Worm (Caenorhabditis elegans) whole organism, L1 larva: Measurements from ENCODE around the gene C03H5.4.

Source experiments
- C16A3.4 ChIP-seq: fragments of 150-350 bp; optimal IDR thresholded peaks from 2 replicates; lab custom pipeline; 2014; ENCODE audit warnings: missing biosample characterization, missing genetic modification characterization
- F16B12.6 ChIP-seq: fragments of 150-350 bp; optimal IDR thresholded peaks from 2 replicates; lab custom pipeline; 2014; ENCODE audit warnings: missing biosample characterization, missing genetic modification characterization
- alr-1 ChIP-seq: fragments of 200-800 bp; sonication (Bioruptor generic); optimal IDR thresholded peaks from 2 replicates; lab custom pipeline; 2018; ENCODE audit warnings: borderline replicate concordance, mild to moderate bottlenecking, missing genetic modification characterization, missing compliant biosample characterization
- ama-1 ChIP-seq: fragments of 150-350 bp; optimal IDR thresholded peaks from 2 replicates; lab custom pipeline; 2014
- blmp-1 ChIP-seq: fragments of 150-350 bp; optimal IDR thresholded peaks from 2 replicates; lab custom pipeline; 2014; ENCODE audit warnings: missing biosample characterization, missing genetic modification characterization
- ceh-63 ChIP-seq: fragments of 200-800 bp; sonication (Bioruptor generic); optimal IDR thresholded peaks from 2 replicates; lab custom pipeline; 2018; ENCODE audit warnings: mild to moderate bottlenecking, missing genetic modification characterization, missing compliant biosample characterization
- ceh-88 ChIP-seq: fragments of 200-800 bp; sonication (Bioruptor generic); IDR thresholded peaks from 2 replicates; pipeline ENCODE4 v1.3.6; 2022; ENCODE audit warnings: missing genetic modification characterization, missing compliant biosample characterization
- dpl-1 ChIP-seq, 3 experiments: fragments of 150-350 bp in 2 of 3; sonication (generic microtip) in 1 of 3; optimal IDR thresholded peaks; 2 replicates each; lab custom pipeline; 2014 to 2017; ENCODE audit warnings: missing biosample characterization in 3 of 3, missing genetic modification characterization in 3 of 3, missing genetic modification reagents in 3 of 3
- efl-1 ChIP-seq, 4 experiments: fragments of 150-350 bp; optimal IDR thresholded peaks in 3 of 4; peaks in 1 of 4; 1 replicate in 1 of 4; 2 replicates in 3 of 4; lab custom pipeline; 2014; ENCODE audit warnings: missing biosample characterization in 2 of 4, missing genetic modification characterization in 2 of 4, missing genetic modification reagents in 2 of 4
- efl-3 ChIP-seq: fragments of 200-800 bp; sonication (Bioruptor generic); optimal IDR thresholded peaks from 2 replicates; lab custom pipeline; 2018; ENCODE audit warnings: mild to moderate bottlenecking, missing genetic modification characterization, missing compliant biosample characterization
- egl-13 ChIP-seq: sonication (generic microtip); optimal IDR thresholded peaks from 2 replicates; lab custom pipeline; 2016; ENCODE audit warnings: missing genotype, missing genetic modification reagents, missing genetic modification characterization, missing compliant biosample characterization
- elt-2 ChIP-seq: sonication (generic microtip); optimal IDR thresholded peaks from 2 replicates; lab custom pipeline; 2016; ENCODE audit warnings: missing genetic modification characterization, mild to moderate bottlenecking, inconsistent platforms, missing compliant biosample characterization, missing genetic modification reagents
- elt-3 ChIP-seq, 6 experiments: fragments of 150-350 bp in 1 of 6; sonication (generic microtip); optimal IDR thresholded peaks; 2 replicates each; lab custom pipeline; 2017 to 2018; ENCODE audit warnings: missing biosample characterization in 6 of 6, missing genetic modification characterization in 6 of 6, inconsistent platforms in 1 of 6
- fkh-8 ChIP-seq: sonication (generic microtip); optimal IDR thresholded peaks from 2 replicates; lab custom pipeline; 2016; ENCODE audit warnings: mild to moderate bottlenecking, missing genetic modification characterization, missing compliant biosample characterization
- fos-1 ChIP-seq: fragments of 150-350 bp; optimal IDR thresholded peaks from 2 replicates; lab custom pipeline; 2014; ENCODE audit warnings: missing biosample characterization, missing genetic modification characterization
- isw-1 ChIP-seq: fragments of 200-800 bp; sonication (Bioruptor generic); IDR thresholded peaks from 2 replicates; pipeline ENCODE4 v1.3.6; 2022; ENCODE audit warnings: missing genetic modification characterization, missing compliant biosample characterization
- jun-1 ChIP-seq: fragments of 150-350 bp; optimal IDR thresholded peaks from 2 replicates; lab custom pipeline; 2014; ENCODE audit warnings: missing biosample characterization, missing genetic modification reagents, missing genetic modification characterization
- lin-14 ChIP-seq: fragments of 200-800 bp; sonication (Bioruptor generic); optimal IDR thresholded peaks from 2 replicates; lab custom pipeline; 2018; ENCODE audit warnings: mild to moderate bottlenecking, missing genetic modification characterization, moderate library complexity, missing compliant biosample characterization
- lir-3 ChIP-seq: sonication (generic microtip); optimal IDR thresholded peaks from 2 replicates; lab custom pipeline; 2016; ENCODE audit warnings: mild to moderate bottlenecking, missing genetic modification characterization, moderate library complexity, missing compliant biosample characterization; ENCODE audit not compliant: poor library complexity
- nhr-19 ChIP-seq: fragments of 200-800 bp; sonication (Bioruptor generic); conservative IDR thresholded peaks from 2 replicates; pipeline ENCODE4 v1.3.6; 2022; ENCODE audit warnings: missing genetic modification characterization, missing compliant biosample characterization
- nhr-47 ChIP-seq: sonication (generic microtip); optimal IDR thresholded peaks from 2 replicates; lab custom pipeline; 2016; ENCODE audit warnings: mild to moderate bottlenecking, missing genetic modification characterization, moderate library complexity, missing compliant biosample characterization
- nhr-71 ChIP-seq: sonication (generic microtip); optimal IDR thresholded peaks from 2 replicates; lab custom pipeline; 2016; ENCODE audit warnings: mild to moderate bottlenecking, missing genetic modification characterization, moderate library complexity, missing compliant biosample characterization
- nhr-76 ChIP-seq: sonication (generic microtip); optimal IDR thresholded peaks from 2 replicates; lab custom pipeline; 2017; ENCODE audit warnings: missing biosample characterization, missing genetic modification characterization
- nhr-85 ChIP-seq: sonication (generic microtip); peaks from one replicate; lab custom pipeline; 2016; ENCODE audit warnings: missing genetic modification characterization, inconsistent platforms, missing compliant biosample characterization
- pag-3 ChIP-seq: sonication (generic microtip); optimal IDR thresholded peaks from 2 replicates; lab custom pipeline; 2017; ENCODE audit warnings: missing genetic modification characterization, mild to moderate bottlenecking, missing compliant biosample characterization, antibody characterized with exemption, borderline replicate concordance; ENCODE audit not compliant: insufficient read depth
- rnt-1 ChIP-seq: sonication (generic microtip); optimal IDR thresholded peaks from 2 replicates; lab custom pipeline; 2016; ENCODE audit warnings: mild to moderate bottlenecking, missing genetic modification characterization, moderate library complexity, missing compliant biosample characterization
- snu-23 ChIP-seq: sonication (generic microtip); optimal IDR thresholded peaks from 2 replicates; lab custom pipeline; 2016; ENCODE audit warnings: missing genetic modification characterization, missing compliant biosample characterization
- sptf-1 ChIP-seq: fragments of 150-350 bp; optimal IDR thresholded peaks from 2 replicates; lab custom pipeline; 2014; ENCODE audit warnings: missing biosample characterization, missing genetic modification characterization
- unc-62 ChIP-seq: fragments of 150-350 bp; optimal IDR thresholded peaks from 2 replicates; lab custom pipeline; 2014; ENCODE audit warnings: missing biosample characterization, missing genetic modification reagents, missing genetic modification characterization
- unc-86 ChIP-seq: sonication (generic microtip); optimal IDR thresholded peaks from 2 replicates; lab custom pipeline; 2016; ENCODE audit warnings: missing genetic modification characterization, missing compliant biosample characterization

The C03H5.4 gene

DNA sequence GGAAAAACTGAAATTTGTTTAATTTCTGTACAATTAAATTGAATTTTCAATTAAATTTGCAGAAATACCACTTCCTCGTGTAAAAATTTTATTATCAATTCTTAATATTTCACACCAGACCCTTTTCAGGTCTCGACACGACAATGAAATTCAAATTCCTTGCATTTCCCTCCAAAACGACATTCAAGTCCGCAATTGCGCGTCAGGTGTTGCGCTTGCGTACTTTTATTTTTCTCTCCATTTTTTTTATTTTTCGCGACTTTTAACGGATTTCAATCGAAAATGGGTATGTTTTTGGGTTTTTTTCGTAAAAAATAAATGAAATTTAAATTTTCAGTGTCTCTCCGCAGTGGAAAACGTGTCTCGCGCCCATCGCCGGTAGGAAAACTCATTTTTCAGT, 10.9 kb downstream of the C03H5.4 start, which contains the start of gene C03H5.3 (continued):
- TF ChIP-seq fkh-8 (tag; lab: Kevin White, UChicago) (peak; percentile 23), isw-1 (peak; percentile 39), sptf-1 (tag; lab: Kevin White, UChicago) (no peak), nhr-47 (peak; percentile 75), nhr-19 (GFP tag; lab: Robert Waterston, UW) (peak; percentile 31; the same call in 1 of the 2 replicates)

DNA sequence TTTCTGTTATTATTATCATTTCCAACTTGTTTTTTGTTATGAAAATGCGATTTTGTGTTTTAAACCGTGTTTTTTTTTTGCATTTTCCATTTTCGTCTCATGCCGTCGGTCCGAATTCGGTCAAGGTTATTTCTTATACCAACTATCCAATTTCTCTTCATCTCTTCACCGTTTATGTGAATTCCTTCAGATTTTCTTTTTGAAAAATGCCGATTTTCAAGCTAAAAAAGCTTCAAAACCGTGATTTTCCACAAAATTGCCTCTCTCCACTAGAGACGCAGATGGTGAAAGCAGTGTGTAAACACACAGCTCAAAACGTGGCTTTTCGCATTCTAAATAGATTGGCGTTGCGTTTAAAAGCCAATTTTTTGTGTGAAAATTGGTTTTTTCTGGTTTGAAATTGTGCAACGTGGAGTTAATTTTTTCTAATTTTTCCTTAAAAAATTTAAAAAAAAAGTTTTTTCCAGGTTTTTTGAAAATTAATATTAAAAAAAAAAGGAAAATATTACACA, 12.8 kb downstream of the C03H5.4 start:
- TF ChIP-seq jun-1 (tag; lab: Kevin White, UChicago) (no peak), nhr-85 (no peak), dpl-1 (GFP tag; optimal IDR thresholded peaks at IDR 0.05; lab: Kevin White, UChicago) (peak in 1 of 3 experiments; percentile 15), blmp-1 (tag; lab: Kevin White, UChicago) (peak; percentile 22), F16B12.6 (tag; lab: Kevin White, UChicago) (peak; percentile 1), efl-1 (optimal IDR thresholded peaks at IDR 0.05; lab: Kevin White, UChicago) (peak; percentile 17 to 28), efl-1 (GFP tag; optimal IDR thresholded peaks at IDR 0.05 in 1 of 2; lab: Kevin White, UChicago) (peak in 1 of 2 experiments; percentile 92)
- TF ChIP-seq, all 84 proteins: peak for 4

DNA sequence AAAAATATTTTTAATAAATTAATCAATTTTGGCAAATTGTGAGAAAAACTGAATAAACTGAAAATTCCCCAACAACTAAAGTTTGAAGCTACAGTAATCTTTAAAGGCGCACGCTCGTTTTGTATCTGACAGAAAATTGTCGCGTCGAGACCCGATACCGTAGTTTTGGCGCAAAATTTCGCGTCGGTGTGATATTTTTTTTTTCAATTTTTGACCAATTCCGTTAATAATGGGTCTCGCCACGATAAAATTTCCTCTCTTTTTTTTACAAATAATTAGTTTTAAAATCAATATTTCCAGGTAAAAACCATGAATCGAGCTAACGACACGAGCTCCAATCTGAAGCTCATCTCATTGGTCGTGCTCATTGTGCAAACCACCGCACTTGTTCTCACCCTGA, 13.5 kb downstream of the C03H5.4 start, which contains the start of gene nstp-4:
TSS of gene nstp-4 (plus strand) at position 301 of the 400 bp plus-strand sequence.
- no peak for TF ChIP-seq fkh-8 (tag; lab: Kevin White, UChicago)
- TF ChIP-seq elt-2 (tag; lab: Kevin White, UChicago): no peak
- no peak for TF ChIP-seq ceh-63 (GFP tag; lab: Kevin White, UChicago)
- TF ChIP-seq elt-3 (tag; optimal IDR thresholded peaks at IDR 0.05; lab: Kevin White, UChicago): no peak
- TF ChIP-seq lir-3: no peak

DNA sequence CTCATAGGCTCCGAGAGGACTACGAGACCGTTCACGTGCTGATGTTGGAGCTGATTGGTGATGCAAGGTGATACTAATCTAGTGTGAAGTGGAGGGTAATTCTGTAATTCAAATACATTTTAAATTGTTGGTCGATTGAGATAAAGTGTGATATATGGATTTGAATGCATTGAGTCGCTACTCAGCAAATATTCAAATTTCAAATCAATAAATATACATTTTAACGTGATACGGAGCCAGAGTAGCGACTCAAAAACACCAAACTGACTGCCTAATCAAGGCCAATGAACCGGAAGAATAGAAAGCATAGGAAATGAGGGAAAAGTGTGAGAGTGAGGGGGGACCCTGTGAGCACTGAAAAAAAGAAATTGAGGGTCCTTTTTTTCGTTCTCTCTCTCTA, 24.3 kb downstream of the C03H5.4 start, which contains the start of gene C03H5.6:
TSS of gene C03H5.6 (minus strand) at position 101 of the 400 bp plus-strand sequence.
- no peak for TF ChIP-seq egl-13
- no peak for TF ChIP-seq nhr-71 (tag; lab: Kevin White, UChicago)
- TF ChIP-seq snu-23 (GFP tag; lab: Kevin White, UChicago): no peak
- TF ChIP-seq nhr-76 (tag; lab: Kevin White, UChicago): no peak
- no peak for TF ChIP-seq C16A3.4 (tag; lab: Kevin White, UChicago)
- TF ChIP-seq F16B12.6 (tag; lab: Kevin White, UChicago): no peak
- TF ChIP-seq elt-3 (tag; optimal IDR thresholded peaks at IDR 0.05; lab: Kevin White, UChicago): no peak
- no peak for TF ChIP-seq alr-1
- TF ChIP-seq pag-3 (tag; lab: Kevin White, UChicago): no peak
- no peak for TF ChIP-seq rnt-1 (tag; lab: Kevin White, UChicago)
- no peak for TF ChIP-seq lin-14 (GFP tag; lab: Kevin White, UChicago)
- TF ChIP-seq isw-1: no peak
- TF ChIP-seq fos-1: no peak
- TF ChIP-seq ceh-88 (GFP tag; lab: Robert Waterston, UW): no peak
- TF ChIP-seq efl-3 (GFP tag; lab: Kevin White, UChicago): no peak

DNA sequence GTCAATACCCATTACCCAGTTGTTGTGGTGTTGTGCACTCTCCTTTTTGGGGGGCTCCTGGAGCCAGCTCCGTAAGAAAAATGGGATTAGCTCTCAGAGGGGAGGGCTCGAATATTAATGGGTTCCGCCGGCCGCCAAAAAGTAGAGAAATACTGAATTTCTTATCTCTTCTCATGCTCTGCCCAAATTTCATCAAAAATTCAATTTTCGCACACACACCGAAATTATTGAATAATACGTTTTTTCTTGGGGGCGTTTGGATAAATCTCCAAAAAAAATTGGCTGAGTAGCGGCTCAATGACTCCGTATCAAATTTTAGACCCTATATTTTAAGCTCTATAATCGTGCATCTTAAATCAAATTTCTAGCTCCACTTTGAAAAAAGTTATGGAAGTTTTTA, 25.1 kb downstream of the C03H5.4 start:
- no peak for TF ChIP-seq unc-62 (GFP tag; lab: Kevin White, UChicago)
- TF ChIP-seq pag-3 (tag; lab: Kevin White, UChicago): no peak
- no peak for TF ChIP-seq efl-1 (optimal IDR thresholded peaks at IDR 0.05; lab: Kevin White, UChicago)
- TF ChIP-seq efl-1 (GFP tag; optimal IDR thresholded peaks at IDR 0.05 in 1 of 2; lab: Kevin White, UChicago): peak in 1 of 2 experiments; percentile 80
- no peak for TF ChIP-seq unc-86 (tag; lab: Kevin White, UChicago)
- TF ChIP-seq ama-1: no peak
- TF ChIP-seq F16B12.6 (tag; lab: Kevin White, UChicago): no peak
